Fruit fly (Drosophila melanogaster): ENCODE results near the gene CG33941.

DNA sequence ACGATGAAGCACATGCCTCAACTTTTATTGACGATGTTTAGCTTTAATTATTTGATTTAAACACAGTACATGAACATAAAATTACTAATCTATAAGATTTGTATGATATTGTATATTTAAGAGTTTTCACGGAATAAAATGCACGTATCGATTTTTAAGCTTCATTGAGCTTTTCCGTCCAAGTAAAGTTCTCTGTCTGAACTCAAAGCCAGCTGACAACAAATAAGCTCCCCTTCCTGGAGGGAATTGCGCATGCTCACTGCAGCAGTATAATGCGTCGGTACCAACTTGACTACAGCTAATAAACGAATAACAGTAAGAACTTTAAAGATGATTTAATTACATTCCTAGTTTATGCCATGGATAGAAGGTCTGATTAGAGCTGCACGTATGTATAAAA, 16.3 kb downstream of the CG33941 start:
- TF ChIP-seq fd96Ca (GFP tag; IDR thresholded peaks at IDR 0.05) (no peak), D1 (tag; optimal IDR thresholded peaks at IDR 0.05) (no peak), CG10348 (GFP tag; IDR thresholded peaks at IDR 0.05) (no peak), EcR (GFP tag; optimal IDR thresholded peaks at IDR 0.05) (no peak), CG34367 (tag; optimal IDR thresholded peaks at IDR 0.05) (no peak)
